Worm (Caenorhabditis elegans) whole organism, midembryonic: ENCODE measurements around the gene F59B1.8.

Source experiments
- T22C8.4 ChIP-seq: fragments of 200-800 bp; sonication (Bioruptor generic); IDR thresholded peaks from 2 replicates; pipeline ENCODE4 v1.3.6; 2022; ENCODE audit warnings: missing genetic modification characterization, missing compliant biosample characterization
- cog-1 ChIP-seq: sonication (generic microtip); optimal IDR thresholded peaks from 2 replicates; lab custom pipeline; 2016; ENCODE audit warnings: missing genetic modification characterization, missing compliant biosample characterization
- flt-1 ChIP-seq: fragments of 200-800 bp; sonication (Bioruptor generic); IDR thresholded peaks from 2 replicates; pipeline ENCODE4 v1.3.6; 2022; ENCODE audit warnings: missing genetic modification characterization, missing compliant biosample characterization
- klf-2 ChIP-seq: fragments of 200-800 bp; sonication (Bioruptor generic); conservative IDR thresholded peaks from 2 replicates; pipeline ENCODE4 v1.3.6; 2022; ENCODE audit warnings: missing genetic modification reagents, missing genetic modification characterization, missing compliant biosample characterization
- med-1 ChIP-seq: sonication (generic microtip); optimal IDR thresholded peaks from 2 replicates; lab custom pipeline; 2017; ENCODE audit warnings: missing genetic modification characterization, mild to moderate bottlenecking, missing compliant biosample characterization, antibody characterized with exemption, missing genetic modification reagents; ENCODE audit not compliant: insufficient read depth
- ref-1 ChIP-seq: fragments of 200-800 bp; sonication (Bioruptor generic); conservative IDR thresholded peaks from 2 replicates; pipeline ENCODE4 v1.3.6; 2022; ENCODE audit warnings: missing genetic modification reagents, missing genetic modification characterization, missing compliant biosample characterization
- tab-1 ChIP-seq: fragments of 200-800 bp; sonication (Bioruptor generic); IDR thresholded peaks from 2 replicates; pipeline ENCODE4 v1.3.6; 2022; ENCODE audit warnings: missing genetic modification characterization, missing compliant biosample characterization
- ztf-23 ChIP-seq: fragments of 200-800 bp; sonication (Bioruptor generic); IDR thresholded peaks from 2 replicates; pipeline ENCODE4 v1.3.6; 2022; ENCODE audit warnings: missing genetic modification reagents, missing genetic modification characterization, missing compliant biosample characterization
- ztf-29 ChIP-seq: fragments of 200-800 bp; sonication (Bioruptor generic); IDR thresholded peaks from 2 replicates; pipeline ENCODE4 v1.3.6; 2022; ENCODE audit warnings: missing genetic modification reagents, missing genetic modification characterization, missing compliant biosample characterization

ce11 chrV:3611654-3612053, 32.4 kb downstream of the F59B1.8 start, which contains the start of gene T22F3.10:
- no peak for TF ChIP-seq klf-2 (GFP tag; lab: Robert Waterston, UW)
- TF ChIP-seq ref-1 (GFP tag; lab: Robert Waterston, UW) = no peak
- no peak for TF ChIP-seq flt-1 (GFP tag; lab: Robert Waterston, UW)
- TF ChIP-seq T22C8.4 (GFP tag; lab: Robert Waterston, UW) = no peak
- TF ChIP-seq tab-1 (GFP tag; lab: Robert Waterston, UW) = no peak
- TF ChIP-seq ztf-29 (GFP tag; lab: Robert Waterston, UW) = no peak
- no peak for TF ChIP-seq ztf-23 (GFP tag; lab: Robert Waterston, UW)
- no peak for TF ChIP-seq cog-1 (tag; lab: Kevin White, UChicago)
- TF ChIP-seq med-1 = no peak
